Worm (Caenorhabditis elegans) whole organism, midembryonic: ENCODE results near the gene R11E3.1.

Experiments
- T22C8.4 ChIP-seq: fragments of 200-800 bp; sonication (Bioruptor generic); IDR thresholded peaks from 2 replicates; pipeline ENCODE4 v1.3.6; 2022; ENCODE audit warnings: missing genetic modification characterization, missing compliant biosample characterization
- cog-1 ChIP-seq: sonication (generic microtip); optimal IDR thresholded peaks from 2 replicates; lab custom pipeline; 2016; ENCODE audit warnings: missing genetic modification characterization, missing compliant biosample characterization
- flt-1 ChIP-seq: fragments of 200-800 bp; sonication (Bioruptor generic); IDR thresholded peaks from 2 replicates; pipeline ENCODE4 v1.3.6; 2022; ENCODE audit warnings: missing genetic modification characterization, missing compliant biosample characterization
- klf-2 ChIP-seq: fragments of 200-800 bp; sonication (Bioruptor generic); conservative IDR thresholded peaks from 2 replicates; pipeline ENCODE4 v1.3.6; 2022; ENCODE audit warnings: missing genetic modification reagents, missing genetic modification characterization, missing compliant biosample characterization
- med-1 ChIP-seq: sonication (generic microtip); optimal IDR thresholded peaks from 2 replicates; lab custom pipeline; 2017; ENCODE audit warnings: missing genetic modification characterization, mild to moderate bottlenecking, missing compliant biosample characterization, antibody characterized with exemption, missing genetic modification reagents; ENCODE audit not compliant: insufficient read depth
- ref-1 ChIP-seq: fragments of 200-800 bp; sonication (Bioruptor generic); conservative IDR thresholded peaks from 2 replicates; pipeline ENCODE4 v1.3.6; 2022; ENCODE audit warnings: missing genetic modification reagents, missing genetic modification characterization, missing compliant biosample characterization
- tab-1 ChIP-seq: fragments of 200-800 bp; sonication (Bioruptor generic); IDR thresholded peaks from 2 replicates; pipeline ENCODE4 v1.3.6; 2022; ENCODE audit warnings: missing genetic modification characterization, missing compliant biosample characterization
- ztf-23 ChIP-seq: fragments of 200-800 bp; sonication (Bioruptor generic); IDR thresholded peaks from 2 replicates; pipeline ENCODE4 v1.3.6; 2022; ENCODE audit warnings: missing genetic modification reagents, missing genetic modification characterization, missing compliant biosample characterization
- ztf-29 ChIP-seq: fragments of 200-800 bp; sonication (Bioruptor generic); IDR thresholded peaks from 2 replicates; pipeline ENCODE4 v1.3.6; 2022; ENCODE audit warnings: missing genetic modification reagents, missing genetic modification characterization, missing compliant biosample characterization

R11E3.1 gene

ce11 chrIV:4780129-4780528, 9.4 kb upstream of the R11E3.1 start, which contains the start of gene set-15:
set-15 (minus strand) TSS chrIV:4780229.
- no peak for TF ChIP-seq ref-1 (GFP tag; lab: Robert Waterston, UW)
- TF ChIP-seq cog-1 (tag; lab: Kevin White, UChicago): no peak
- no peak for TF ChIP-seq ztf-23 (GFP tag; lab: Robert Waterston, UW)
- no peak for TF ChIP-seq med-1
- TF ChIP-seq flt-1: no peak
- TF ChIP-seq ztf-29 (GFP tag; lab: Robert Waterston, UW): no peak
- no peak for TF ChIP-seq klf-2
- TF ChIP-seq T22C8.4 (GFP tag; lab: Robert Waterston, UW): no peak
- TF ChIP-seq tab-1 (GFP tag; lab: Robert Waterston, UW): no peak

ce11 chrIV:4781123-4781522, 8.4 kb upstream of the R11E3.1 start:
- no peak for TF ChIP-seq flt-1

- TF ChIP-seq klf-2 (no peak), ztf-23 (GFP tag; lab: Robert Waterston, UW) (no peak), flt-1 (no peak), ztf-29 (GFP tag; lab: Robert Waterston, UW) (no peak), T22C8.4 (GFP tag; lab: Robert Waterston, UW) (no peak), ref-1 (GFP tag; lab: Robert Waterston, UW) (no peak), med-1 (no peak), cog-1 (tag; lab: Kevin White, UChicago) (no peak), tab-1 (GFP tag; lab: Robert Waterston, UW) (no peak)
Measured at ce11 chrIV:4788332-4788731, 1.2 kb upstream of the R11E3.1 start, which contains the start of gene nhr-104. nhr-104 (minus strand) TSS chrIV:4788692.

ce11 chrIV:4795111-4795510, 5.6 kb downstream of the R11E3.1 start:
- TF ChIP-seq ref-1 (GFP tag; lab: Robert Waterston, UW) (no peak), flt-1 (no peak)

ce11 chrIV:4799114-4799513, 9.6 kb downstream of the R11E3.1 start, which contains the start of gene eor-1:
eor-1 (minus strand) TSS chrIV:4799178.
- TF ChIP-seq tab-1 (GFP tag; lab: Robert Waterston, UW) (no peak), ref-1 (GFP tag; lab: Robert Waterston, UW) (no peak), klf-2 (no peak), flt-1 (no peak; the same call in 1 of the 2 replicates), T22C8.4 (GFP tag; lab: Robert Waterston, UW) (peak; percentile 85)

- TF ChIP-seq cog-1 (tag; lab: Kevin White, UChicago) (no peak), ztf-23 (GFP tag; lab: Robert Waterston, UW) (no peak), ref-1 (GFP tag; lab: Robert Waterston, UW) (no peak), tab-1 (GFP tag; lab: Robert Waterston, UW) (no peak), flt-1 (no peak), klf-2 (no peak), T22C8.4 (GFP tag; lab: Robert Waterston, UW) (no peak)
Measured at ce11 chrIV:4802494-4802893, 12.9 kb downstream of the R11E3.1 start, which contains the start of gene dpf-7. dpf-7 (minus strand) TSS chrIV:4802594.

- TF ChIP-seq ztf-23 (GFP tag; lab: Robert Waterston, UW) (no peak), med-1 (no peak), flt-1 (no peak), cog-1 (tag; lab: Kevin White, UChicago) (no peak), klf-2 (no peak), T22C8.4 (GFP tag; lab: Robert Waterston, UW) (no peak), ztf-29 (GFP tag; lab: Robert Waterston, UW) (no peak), tab-1 (GFP tag; lab: Robert Waterston, UW) (no peak), ref-1 (GFP tag; lab: Robert Waterston, UW) (no peak)
Measured at ce11 chrIV:4806486-4806885, 16.9 kb downstream of the R11E3.1 start, which contains the start of gene dpf-5. dpf-5 (minus strand) TSS chrIV:4806586.

ce11 chrIV:4807219-4807618, 17.7 kb downstream of the R11E3.1 start, which contains the start of gene H06H21.11:
H06H21.11 (minus strand) TSS chrIV:4807319.
- no peak for TF ChIP-seq ref-1 (GFP tag; lab: Robert Waterston, UW)
- no peak for TF ChIP-seq flt-1
- TF ChIP-seq ztf-23 (GFP tag; lab: Robert Waterston, UW): no peak
- TF ChIP-seq ztf-29 (GFP tag; lab: Robert Waterston, UW): no peak
- TF ChIP-seq med-1: no peak
- TF ChIP-seq cog-1 (tag; lab: Kevin White, UChicago): no peak
- TF ChIP-seq tab-1 (GFP tag; lab: Robert Waterston, UW): no peak
- no peak for TF ChIP-seq klf-2
- TF ChIP-seq T22C8.4 (GFP tag; lab: Robert Waterston, UW): no peak

ce11 chrIV:4809397-4809796, 19.9 kb downstream of the R11E3.1 start, which contains the start of gene ubxn-6:
ubxn-6 (minus strand) TSS chrIV:4809497.
- no peak for TF ChIP-seq med-1
- TF ChIP-seq flt-1: no peak
- no peak for TF ChIP-seq klf-2
- TF ChIP-seq tab-1 (GFP tag; lab: Robert Waterston, UW): no peak
- TF ChIP-seq cog-1 (tag; lab: Kevin White, UChicago): no peak
- no peak for TF ChIP-seq T22C8.4 (GFP tag; lab: Robert Waterston, UW)
- TF ChIP-seq ref-1 (GFP tag; lab: Robert Waterston, UW): no peak
- TF ChIP-seq ztf-29 (GFP tag; lab: Robert Waterston, UW): no peak
- no peak for TF ChIP-seq ztf-23 (GFP tag; lab: Robert Waterston, UW)

DNA sequence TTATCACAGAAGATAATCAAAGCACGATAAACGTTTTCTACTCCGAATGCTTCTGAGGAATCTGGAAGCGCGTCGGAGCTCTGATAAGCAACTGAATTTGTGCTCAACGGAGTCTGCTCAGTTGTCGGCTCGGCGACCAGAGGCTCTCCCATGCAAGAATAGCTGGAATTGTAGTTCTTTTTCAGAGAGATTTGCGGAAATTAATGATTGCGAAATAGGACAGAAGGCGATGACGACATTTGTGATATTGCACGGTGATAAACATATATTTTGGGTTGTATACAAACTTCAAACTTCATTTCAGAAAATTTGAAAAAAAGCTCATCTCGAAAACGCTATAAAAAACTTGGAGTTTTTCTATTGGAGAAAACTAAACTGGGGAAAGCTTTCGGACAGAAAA, 20.3 kb downstream of the R11E3.1 start, which contains the start of gene H06H21.37:
H06H21.37 (minus strand) TSS at position 162 of the 400 bp plus-strand sequence.
- TF ChIP-seq cog-1 (tag; lab: Kevin White, UChicago): no peak
- no peak for TF ChIP-seq tab-1 (GFP tag; lab: Robert Waterston, UW)
- TF ChIP-seq ref-1 (GFP tag; lab: Robert Waterston, UW): no peak
- TF ChIP-seq flt-1: no peak
- TF ChIP-seq med-1: no peak
- no peak for TF ChIP-seq ztf-29 (GFP tag; lab: Robert Waterston, UW)
- TF ChIP-seq T22C8.4 (GFP tag; lab: Robert Waterston, UW): no peak
- TF ChIP-seq ztf-23 (GFP tag; lab: Robert Waterston, UW): no peak
- TF ChIP-seq klf-2: no peak
